Fruit fly (Drosophila melanogaster) whole organism, adult: Measurements from ENCODE around the gene CG32147.

Source experiments
- CG12768 ChIP-seq: fragments of 200-800 bp; sonication (Bioruptor generic); optimal IDR thresholded peaks from 2 replicates; lab custom pipeline; 2017; ENCODE audit warnings: missing biosample characterization, missing genetic modification characterization, mild to moderate bottlenecking, moderate library complexity, missing genetic modification reagents
- CG14711 ChIP-seq: fragments of 200-800 bp; sonication (Bioruptor generic); optimal IDR thresholded peaks from 2 replicates; lab custom pipeline; 2018; ENCODE audit warnings: missing biosample characterization, mild to moderate bottlenecking, missing genetic modification characterization, moderate library complexity
- CG33017 ChIP-seq: fragments of 200-800 bp; sonication (Bioruptor generic); optimal IDR thresholded peaks from 2 replicates; lab custom pipeline; 2018; ENCODE audit warnings: missing biosample characterization, mild to moderate bottlenecking, missing genetic modification characterization, moderate library complexity
- CG7045 ChIP-seq: fragments of 200-800 bp; sonication (Bioruptor generic); optimal IDR thresholded peaks from 2 replicates; lab custom pipeline; 2017; ENCODE audit warnings: missing biosample characterization, mild to moderate bottlenecking, missing genetic modification characterization
- Clk ChIP-seq: fragments of 200-800 bp; sonication (Bioruptor generic); optimal IDR thresholded peaks from 2 replicates; lab custom pipeline; 2017; ENCODE audit warnings: missing biosample characterization, missing genetic modification characterization
- Mnt ChIP-seq: fragments of 200-800 bp; sonication (Bioruptor generic); optimal IDR thresholded peaks from 2 replicates; lab custom pipeline; 2016; ENCODE audit warnings: missing biosample characterization, mild to moderate bottlenecking, missing genetic modification characterization
- cic ChIP-seq: fragments of 200-800 bp; sonication (Bioruptor generic); optimal IDR thresholded peaks from 2 replicates; lab custom pipeline; 2017; ENCODE audit warnings: missing biosample characterization, mild to moderate bottlenecking, missing genetic modification characterization, moderate library complexity
- ovo ChIP-seq: fragments of 200-800 bp; sonication (Bioruptor generic); optimal IDR thresholded peaks from 2 replicates; lab custom pipeline; 2016; ENCODE audit warnings: missing biosample characterization, missing genetic modification characterization

DNA sequence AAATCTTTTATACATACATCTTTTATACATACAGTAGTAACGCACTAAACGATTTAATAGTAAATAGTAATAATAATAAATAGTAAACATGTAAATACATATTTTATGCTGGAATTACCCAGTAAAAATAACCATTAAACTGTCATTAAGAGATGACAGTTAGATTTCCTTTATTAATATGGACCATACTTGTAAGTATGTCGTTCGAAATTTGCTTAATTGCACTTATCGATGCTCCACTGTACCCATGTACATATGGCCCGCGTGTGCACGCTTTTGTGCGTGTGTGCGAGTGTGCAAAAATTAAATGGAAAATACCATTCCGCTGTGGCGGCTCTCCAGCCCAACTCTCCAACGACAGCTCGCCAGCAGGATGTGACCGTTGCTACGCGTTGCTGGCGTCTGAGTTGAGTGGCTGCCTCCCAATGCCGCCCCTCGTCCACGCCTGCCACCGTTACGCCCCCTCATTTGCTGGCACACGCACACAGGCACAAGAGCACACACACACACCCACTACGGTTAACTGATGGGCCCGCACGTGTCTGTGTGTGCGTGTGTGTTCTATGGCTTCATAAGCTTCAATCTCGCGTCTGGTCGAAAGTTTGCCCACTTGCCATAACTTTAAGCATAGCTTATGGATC lies 41.1 kb downstream of the CG32147 start:
- TF ChIP-seq Clk (no peak), CG33017 (no peak), cic (GFP tag; lab: Kevin White, UChicago) (no peak), CG12768 (GFP tag; lab: Kevin White, UChicago) (no peak), Mnt (GFP tag; lab: Kevin White, UChicago) (no peak), CG7045 (GFP tag; lab: Kevin White, UChicago) (no peak), ovo (GFP tag; lab: Kevin White, UChicago) (no peak), CG14711 (no peak)
